Fruit fly (Drosophila melanogaster): ENCODE data around the gene CG6179.
A peak's percentile ranks its signal among the peaks of the same experiment; 100 is the strongest.

CG6179 gene

dm6 chrX:18370775-18371735, 8.8 kb upstream of the CG6179 start (continued):
- TF ChIP-seq chif (GFP tag; optimal IDR thresholded peaks at IDR 0.05): peak in 1 of 2 experiments; percentile 28
- TF ChIP-seq her (GFP tag; optimal IDR thresholded peaks at IDR 0.05): peak; percentile 67
- TF ChIP-seq corto (GFP tag; optimal IDR thresholded peaks at IDR 0.05): peak; percentile 41
- no peak for TF ChIP-seq CG8765 (GFP tag; IDR thresholded peaks at IDR 0.05)
- no peak for TF ChIP-seq Mad (GFP tag; optimal IDR thresholded peaks at IDR 0.05)
- peak; percentile 41 for TF ChIP-seq kah (GFP tag; optimal IDR thresholded peaks at IDR 0.05)
- no peak for TF ChIP-seq grn (GFP tag; optimal IDR thresholded peaks at IDR 0.05)
- TF ChIP-seq CG2875 (GFP tag; optimal IDR thresholded peaks at IDR 0.05): no peak
- TF ChIP-seq pho (GFP tag; optimal IDR thresholded peaks at IDR 0.05): peak; percentile 59
- peak; percentile 47 for TF ChIP-seq CG11504 (tag; optimal IDR thresholded peaks at IDR 0.05)
- peak; percentile 20 for TF ChIP-seq CG3163 (GFP tag; optimal IDR thresholded peaks at IDR 0.05)
- TF ChIP-seq CG2712 (tag; optimal IDR thresholded peaks at IDR 0.05): peak; percentile 24
- no peak for TF ChIP-seq CG11696 (GFP tag; IDR thresholded peaks at IDR 0.05)
- no peak for TF ChIP-seq stc (GFP tag; IDR thresholded peaks at IDR 0.05)
- TF ChIP-seq sr (GFP tag; IDR thresholded peaks at IDR 0.05): no peak
- peak; percentile 98 for TF ChIP-seq nom (GFP tag; optimal IDR thresholded peaks at IDR 0.05)
- TF ChIP-seq trh (GFP tag; optimal IDR thresholded peaks at IDR 0.05): no peak
- TF ChIP-seq bcd (GFP tag; optimal IDR thresholded peaks at IDR 0.05): peak; percentile 19
- peak; percentile 75 for TF ChIP-seq HmgD (GFP tag; optimal IDR thresholded peaks at IDR 0.05)
- peak; percentile 47; the same call in 1 of the 2 replicates for TF ChIP-seq slbo (GFP tag; IDR thresholded peaks at IDR 0.05)
- no peak for TF ChIP-seq fu2 (GFP tag; optimal IDR thresholded peaks at IDR 0.05)
- TF ChIP-seq CG17612 (GFP tag; IDR thresholded peaks at IDR 0.05): no peak
- TF ChIP-seq sens (GFP tag): peak; percentile 80
- TF ChIP-seq CG4328 (GFP tag; optimal IDR thresholded peaks at IDR 0.05): no peak
- no peak for TF ChIP-seq CG3726 (GFP tag; IDR thresholded peaks at IDR 0.05)
- TF ChIP-seq mld (GFP tag; IDR thresholded peaks at IDR 0.05; ENCODE audit: partially characterized antibody): peak; percentile 95
- peak; percentile 85 for TF ChIP-seq CG15514 (GFP tag; optimal IDR thresholded peaks at IDR 0.05)
- no peak for TF ChIP-seq sima (GFP tag; optimal IDR thresholded peaks at IDR 0.05)
- peak; percentile 64 for TF ChIP-seq CG6272 (GFP tag; IDR thresholded peaks at IDR 0.05)
- TF ChIP-seq CG7556 (GFP tag; optimal IDR thresholded peaks at IDR 0.05): peak; percentile 7
- TF ChIP-seq Asciz (GFP tag; optimal IDR thresholded peaks at IDR 0.05): no peak
- peak; percentile 99 for TF ChIP-seq CG16813 (GFP tag; IDR thresholded peaks at IDR 0.05; ENCODE audit: partially characterized antibody)
- TF ChIP-seq Hr51 (GFP tag; optimal IDR thresholded peaks at IDR 0.05): no peak
- TF ChIP-seq ranshi (GFP tag; IDR thresholded peaks at IDR 0.05): 0 out of 2 replicates have a peak, but pooled peaks have one; percentile 17
- peak; percentile 98 for TF ChIP-seq CG4360 (GFP tag; IDR thresholded peaks at IDR 0.05)
- peak; percentile 60 for TF ChIP-seq CG6854 (GFP tag; optimal IDR thresholded peaks at IDR 0.05)
- peak; percentile 14 for TF ChIP-seq HLH54F (GFP tag; optimal IDR thresholded peaks at IDR 0.05)
- peak; percentile 14 for TF ChIP-seq pros (GFP tag; optimal IDR thresholded peaks at IDR 0.05)
- no peak for TF ChIP-seq CG2199 (GFP tag; IDR thresholded peaks at IDR 0.05)
- TF ChIP-seq CG13775 (GFP tag; optimal IDR thresholded peaks at IDR 0.05): peak; percentile 9
- TF ChIP-seq CG3065 (GFP tag; optimal IDR thresholded peaks at IDR 0.05): no peak
- TF ChIP-seq CG6689 (GFP tag; IDR thresholded peaks at IDR 0.05): peak; percentile 26; the same call in 1 of the 2 replicates
- peak; percentile 46 for TF ChIP-seq jumu (GFP tag; optimal IDR thresholded peaks at IDR 0.05)
- no peak for TF ChIP-seq CG10462 (GFP tag; optimal IDR thresholded peaks at IDR 0.05)
- peak in 1 of 2 experiments; percentile 88 for TF ChIP-seq bsh (GFP tag; optimal IDR thresholded peaks at IDR 0.05)
- no peak for TF ChIP-seq CG18619 (GFP tag; optimal IDR thresholded peaks at IDR 0.05)
- TF ChIP-seq bab2 (GFP tag; optimal IDR thresholded peaks at IDR 0.05): no peak
- no peak for TF ChIP-seq Nf-YA (GFP tag; IDR thresholded peaks at IDR 0.05)
